Worm (Caenorhabditis elegans) whole organism, young adult: ENCODE data around the gene klp-17.

Experiments
- F52B5.7 ChIP-seq: sonication (generic microtip); optimal IDR thresholded peaks from 2 replicates; lab custom pipeline; 2016; ENCODE audit warnings: mild to moderate bottlenecking, missing genetic modification characterization, missing compliant biosample characterization
- madf-8 ChIP-seq: fragments of 200-800 bp; sonication (Bioruptor generic); conservative IDR thresholded peaks from 2 replicates; pipeline ENCODE4 v1.3.6; 2022; ENCODE audit warnings: missing genetic modification reagents, missing genetic modification characterization, missing compliant biosample characterization
- nhr-90 ChIP-seq: sonication (generic microtip); optimal IDR thresholded peaks from 2 replicates; lab custom pipeline; 2016; ENCODE audit warnings: missing genotype, mild to moderate bottlenecking, missing genetic modification characterization, missing compliant biosample characterization
- zfh-2 ChIP-seq: fragments of 200-800 bp; sonication (Bioruptor generic); conservative IDR thresholded peaks from 2 replicates; pipeline ENCODE4 v1.3.6; 2022; ENCODE audit warnings: missing genetic modification reagents, missing genetic modification characterization, missing compliant biosample characterization

ce11 chrII:11512921-11513320, 45.5 kb upstream of the klp-17 start:
- TF ChIP-seq madf-8: no peak
- TF ChIP-seq nhr-90 (tag; lab: Kevin White, UChicago): no peak
- no peak for TF ChIP-seq F52B5.7 (tag; lab: Kevin White, UChicago)
- TF ChIP-seq zfh-2: no peak
